Worm (Caenorhabditis elegans) whole organism, L1 larva: ENCODE measurements around the gene R12B2.6.

Experiments used
- C34B4.2 ChIP-seq: sonication (generic microtip); optimal IDR thresholded peaks from 2 replicates; lab custom pipeline; 2017; ENCODE audit warnings: mild to moderate bottlenecking, missing genetic modification characterization, missing compliant biosample characterization
- F16B12.6 ChIP-seq: fragments of 150-350 bp; optimal IDR thresholded peaks from 2 replicates; lab custom pipeline; 2014; ENCODE audit warnings: missing biosample characterization, missing genetic modification characterization
- aha-1 ChIP-seq: fragments of 150-350 bp; optimal IDR thresholded peaks from 2 replicates; lab custom pipeline; 2014; ENCODE audit warnings: missing biosample characterization, missing genetic modification characterization
- alr-1 ChIP-seq: fragments of 200-800 bp; sonication (Bioruptor generic); optimal IDR thresholded peaks from 2 replicates; lab custom pipeline; 2018; ENCODE audit warnings: borderline replicate concordance, mild to moderate bottlenecking, missing genetic modification characterization, missing compliant biosample characterization
- aly-2 ChIP-seq: fragments of 150-350 bp; optimal IDR thresholded peaks from 2 replicates; lab custom pipeline; 2014; ENCODE audit warnings: missing biosample characterization, missing genetic modification characterization
- ama-1 ChIP-seq: fragments of 150-350 bp; optimal IDR thresholded peaks from 2 replicates; lab custom pipeline; 2014
- blmp-1 ChIP-seq: fragments of 150-350 bp; optimal IDR thresholded peaks from 2 replicates; lab custom pipeline; 2014; ENCODE audit warnings: missing biosample characterization, missing genetic modification characterization
- ceh-8 ChIP-seq: fragments of 200-800 bp; sonication (Bioruptor generic); optimal IDR thresholded peaks from 2 replicates; lab custom pipeline; 2018; ENCODE audit warnings: mild to moderate bottlenecking, missing genetic modification characterization, moderate library complexity, missing compliant biosample characterization
- ceh-82 ChIP-seq, 3 experiments: fragments of 150-350 bp in 1 of 3; sonication (generic microtip) in 2 of 3; optimal IDR thresholded peaks; 2 replicates each; lab custom pipeline; 2014 to 2017; ENCODE audit warnings: missing biosample characterization in 3 of 3, missing genetic modification characterization in 3 of 3
- ceh-88 ChIP-seq: fragments of 200-800 bp; sonication (Bioruptor generic); IDR thresholded peaks from 2 replicates; pipeline ENCODE4 v1.3.6; 2022; ENCODE audit warnings: missing genetic modification characterization, missing compliant biosample characterization
- ceh-90 ChIP-seq: sonication (generic microtip); optimal IDR thresholded peaks from 2 replicates; lab custom pipeline; 2016; ENCODE audit warnings: missing genetic modification characterization, missing compliant biosample characterization
- ces-1 ChIP-seq: fragments of 150-350 bp; optimal IDR thresholded peaks from 2 replicates; lab custom pipeline; 2014; ENCODE audit warnings: missing biosample characterization, missing genetic modification reagents, missing genetic modification characterization
- dpl-1 ChIP-seq, 3 experiments: fragments of 150-350 bp in 2 of 3; sonication (generic microtip) in 1 of 3; optimal IDR thresholded peaks; 2 replicates each; lab custom pipeline; 2014 to 2017; ENCODE audit warnings: missing biosample characterization in 3 of 3, missing genetic modification characterization in 3 of 3, missing genetic modification reagents in 3 of 3
- dsc-1 ChIP-seq: sonication (generic microtip); optimal IDR thresholded peaks from 2 replicates; lab custom pipeline; 2016; ENCODE audit warnings: mild to moderate bottlenecking, missing genetic modification characterization, missing compliant biosample characterization
- egl-13 ChIP-seq: sonication (generic microtip); optimal IDR thresholded peaks from 2 replicates; lab custom pipeline; 2016; ENCODE audit warnings: missing genotype, missing genetic modification reagents, missing genetic modification characterization, missing compliant biosample characterization
- elt-2 ChIP-seq: sonication (generic microtip); optimal IDR thresholded peaks from 2 replicates; lab custom pipeline; 2016; ENCODE audit warnings: missing genetic modification characterization, mild to moderate bottlenecking, inconsistent platforms, missing compliant biosample characterization, missing genetic modification reagents
- elt-3 ChIP-seq, 6 experiments: fragments of 150-350 bp in 1 of 6; sonication (generic microtip); optimal IDR thresholded peaks; 2 replicates each; lab custom pipeline; 2017 to 2018; ENCODE audit warnings: missing biosample characterization in 6 of 6, missing genetic modification characterization in 6 of 6, inconsistent platforms in 1 of 6
- fkh-4 ChIP-seq: sonication (generic microtip); optimal IDR thresholded peaks from 2 replicates; lab custom pipeline; 2016; ENCODE audit warnings: missing compliant biosample characterization, missing genetic modification characterization, borderline replicate concordance
- fos-1 ChIP-seq: fragments of 150-350 bp; optimal IDR thresholded peaks from 2 replicates; lab custom pipeline; 2014; ENCODE audit warnings: missing biosample characterization, missing genetic modification characterization
- grh-1 ChIP-seq: fragments of 200-800 bp; sonication (Bioruptor generic); IDR thresholded peaks from 2 replicates; pipeline ENCODE4 v1.3.6; 2022; ENCODE audit warnings: missing genetic modification reagents, missing genetic modification characterization, missing compliant biosample characterization
- hpl-2 ChIP-seq: fragments of 150-350 bp; optimal IDR thresholded peaks from 2 replicates; lab custom pipeline; 2014; ENCODE audit warnings: missing biosample characterization, missing genetic modification reagents, missing genetic modification characterization
- irx-1 ChIP-seq: sonication (generic microtip); optimal IDR thresholded peaks from 2 replicates; lab custom pipeline; 2016; ENCODE audit warnings: missing genetic modification characterization, missing compliant biosample characterization
- isw-1 ChIP-seq: fragments of 200-800 bp; sonication (Bioruptor generic); IDR thresholded peaks from 2 replicates; pipeline ENCODE4 v1.3.6; 2022; ENCODE audit warnings: missing genetic modification characterization, missing compliant biosample characterization
- jun-1 ChIP-seq: fragments of 150-350 bp; optimal IDR thresholded peaks from 2 replicates; lab custom pipeline; 2014; ENCODE audit warnings: missing biosample characterization, missing genetic modification reagents, missing genetic modification characterization
- lin-14 ChIP-seq: fragments of 200-800 bp; sonication (Bioruptor generic); optimal IDR thresholded peaks from 2 replicates; lab custom pipeline; 2018; ENCODE audit warnings: mild to moderate bottlenecking, missing genetic modification characterization, moderate library complexity, missing compliant biosample characterization
- lin-35 ChIP-seq, 2 experiments: fragments of 150-350 bp; optimal IDR thresholded peaks; 2 replicates each; lab custom pipeline; 2014; ENCODE audit warnings: missing biosample characterization in 2 of 2, missing genetic modification characterization in 2 of 2, missing genetic modification reagents in 2 of 2
- lir-3 ChIP-seq: sonication (generic microtip); optimal IDR thresholded peaks from 2 replicates; lab custom pipeline; 2016; ENCODE audit warnings: mild to moderate bottlenecking, missing genetic modification characterization, moderate library complexity, missing compliant biosample characterization; ENCODE audit not compliant: poor library complexity
- mef-2 ChIP-seq: fragments of 150-350 bp; optimal IDR thresholded peaks from 2 replicates; lab custom pipeline; 2014; ENCODE audit warnings: missing biosample characterization, missing genetic modification characterization
- mep-1 ChIP-seq: fragments of 150-350 bp; optimal IDR thresholded peaks from 2 replicates; lab custom pipeline; 2014; ENCODE audit warnings: missing biosample characterization, missing genetic modification characterization
- nhr-12 ChIP-seq: sonication (generic microtip); optimal IDR thresholded peaks from 2 replicates; lab custom pipeline; 2017; ENCODE audit warnings: missing biosample characterization, missing genetic modification characterization
- nhr-20 ChIP-seq: sonication (generic microtip); optimal IDR thresholded peaks from 2 replicates; lab custom pipeline; 2016; ENCODE audit warnings: mild to moderate bottlenecking, missing genetic modification characterization, missing compliant biosample characterization
- nhr-237 ChIP-seq: fragments of 150-350 bp; optimal IDR thresholded peaks from 2 replicates; lab custom pipeline; 2014; ENCODE audit warnings: missing biosample characterization, missing genetic modification characterization
- nhr-28 ChIP-seq: fragments of 150-350 bp; optimal IDR thresholded peaks from 2 replicates; lab custom pipeline; 2014; ENCODE audit warnings: missing biosample characterization, missing genetic modification characterization
- nhr-71 ChIP-seq: sonication (generic microtip); optimal IDR thresholded peaks from 2 replicates; lab custom pipeline; 2016; ENCODE audit warnings: mild to moderate bottlenecking, missing genetic modification characterization, moderate library complexity, missing compliant biosample characterization
- nhr-77 ChIP-seq: fragments of 150-350 bp; optimal IDR thresholded peaks from 2 replicates; lab custom pipeline; 2014; ENCODE audit warnings: missing biosample characterization, missing genetic modification characterization
- pqm-1 ChIP-seq: sonication (generic microtip); optimal IDR thresholded peaks from 3 replicates; lab custom pipeline; 2017; ENCODE audit warnings: missing biosample characterization, missing genetic modification characterization
- rnt-1 ChIP-seq: sonication (generic microtip); optimal IDR thresholded peaks from 2 replicates; lab custom pipeline; 2016; ENCODE audit warnings: mild to moderate bottlenecking, missing genetic modification characterization, moderate library complexity, missing compliant biosample characterization
- skn-1 ChIP-seq: fragments of 150-350 bp; optimal IDR thresholded peaks from 2 replicates; lab custom pipeline; 2014; ENCODE audit warnings: missing biosample characterization, missing genetic modification characterization
- snpc-4 ChIP-seq: fragments of 150-350 bp; optimal IDR thresholded peaks from 2 replicates; lab custom pipeline; 2014; ENCODE audit warnings: missing biosample characterization, missing genetic modification characterization
- snu-23 ChIP-seq: sonication (generic microtip); optimal IDR thresholded peaks from 2 replicates; lab custom pipeline; 2016; ENCODE audit warnings: missing genetic modification characterization, missing compliant biosample characterization
- swsn-7 ChIP-seq: sonication (generic microtip); optimal IDR thresholded peaks from 2 replicates; lab custom pipeline; 2016; ENCODE audit warnings: missing genetic modification characterization, missing compliant biosample characterization
- unc-130 ChIP-seq: fragments of 150-350 bp; optimal IDR thresholded peaks from 2 replicates; lab custom pipeline; 2017; ENCODE audit warnings: missing biosample characterization, missing genetic modification characterization, inconsistent platforms
- unc-30 ChIP-seq: sonication (generic microtip); optimal IDR thresholded peaks from 2 replicates; lab custom pipeline; 2017; ENCODE audit warnings: missing biosample characterization, missing genetic modification characterization
- unc-62 ChIP-seq: fragments of 150-350 bp; optimal IDR thresholded peaks from 2 replicates; lab custom pipeline; 2014; ENCODE audit warnings: missing biosample characterization, missing genetic modification reagents, missing genetic modification characterization
- unc-98 ChIP-seq: fragments of 200-800 bp; sonication (Bioruptor generic); IDR thresholded peaks from 2 replicates; pipeline ENCODE4 v1.3.6; 2022; ENCODE audit warnings: missing genetic modification characterization, missing compliant biosample characterization
- vab-15 ChIP-seq: sonication (generic microtip); optimal IDR thresholded peaks from 2 replicates; lab custom pipeline; 2017; ENCODE audit warnings: missing genotype, mild to moderate bottlenecking, missing genetic modification characterization, missing compliant biosample characterization
- ztf-11 ChIP-seq, 2 experiments: sonication (generic microtip); optimal IDR thresholded peaks; 2 replicates each; lab custom pipeline; 2016 to 2017; ENCODE audit warnings: missing genetic modification characterization in 2 of 2, missing biosample characterization in 1 of 2, missing compliant biosample characterization in 1 of 2
- ztf-4 ChIP-seq: fragments of 150-350 bp; optimal IDR thresholded peaks from 2 replicates; lab custom pipeline; 2014; ENCODE audit warnings: missing biosample characterization, missing genetic modification characterization

The R12B2.6 gene

ce11 chrIII:5855637-5856179, 21.8 kb upstream of the R12B2.6 start, which contains the start of the genes cct-6 and alh-9 (continued):
- TF ChIP-seq vab-15 (no peak), elt-2 (tag; lab: Kevin White, UChicago) (peak; percentile 38), snpc-4 (tag; lab: Kevin White, UChicago) (peak; percentile 51), ztf-4 (tag; lab: Kevin White, UChicago) (peak; percentile 61), dpl-1 (GFP tag; optimal IDR thresholded peaks at IDR 0.05; lab: Kevin White, UChicago) (peak; percentile 95 to 98 (median 96)), grh-1 (peak; percentile 56), hpl-2 (GFP tag; lab: Kevin White, UChicago) (no peak), C34B4.2 (no peak), mef-2 (no peak), nhr-12 (tag; lab: Kevin White, UChicago) (no peak), ama-1 (lab: Kevin White, UChicago) (peak; percentile 49), unc-98 (GFP tag; lab: Robert Waterston, UW) (no peak), snu-23 (GFP tag; lab: Kevin White, UChicago) (peak; percentile 89), aha-1 (tag; lab: Kevin White, UChicago) (no peak), ceh-88 (GFP tag; lab: Robert Waterston, UW) (no peak), ceh-90 (tag; lab: Kevin White, UChicago) (peak; percentile 7), nhr-77 (peak; percentile 76), lin-35 (GFP tag; optimal IDR thresholded peaks at IDR 0.05; lab: Kevin White, UChicago) (peak; percentile 98), skn-1 (tag; lab: Kevin White, UChicago) (peak; percentile 84), swsn-7 (tag; lab: Kevin White, UChicago) (peak; percentile 75), ces-1 (no peak), unc-62 (no peak), egl-13 (tag; lab: Kevin White, UChicago) (peak; percentile 42), jun-1 (tag; lab: Kevin White, UChicago) (peak; percentile 65), lin-14 (peak; percentile 79), lir-3 (tag; lab: Kevin White, UChicago) (peak; percentile 42), mep-1 (tag; lab: Kevin White, UChicago) (peak; percentile 93), fkh-4 (tag; lab: Kevin White, UChicago) (no peak), elt-3 (tag; optimal IDR thresholded peaks at IDR 0.05; lab: Kevin White, UChicago) (peak in 3 of 6 experiments; percentile 24 to 92 (median 60)), F16B12.6 (tag; lab: Kevin White, UChicago) (peak; percentile 53), pqm-1 (tag; lab: Kevin White, UChicago) (no peak), nhr-237 (tag; lab: Kevin White, UChicago) (peak; percentile 63), nhr-71 (tag; lab: Kevin White, UChicago) (peak; percentile 87), aly-2 (tag; lab: Kevin White, UChicago) (peak; percentile 15), ceh-82 (tag; optimal IDR thresholded peaks at IDR 0.05; lab: Kevin White, UChicago) (peak; percentile 75 to 93 (median 76)), dsc-1 (tag; lab: Kevin White, UChicago) (peak; percentile 59), ztf-11 (tag; optimal IDR thresholded peaks at IDR 0.05; lab: Kevin White, UChicago) (peak in 1 of 2 experiments; percentile 8), alr-1 (tag; lab: Kevin White, UChicago) (no peak), blmp-1 (tag; lab: Kevin White, UChicago) (peak; percentile 87), nhr-20 (peak; percentile 84), isw-1 (peak; percentile 81), irx-1 (tag; lab: Kevin White, UChicago) (peak; percentile 30), unc-130 (tag; lab: Kevin White, UChicago) (peak; percentile 88), nhr-28 (tag; lab: Kevin White, UChicago) (no peak), ceh-8 (GFP tag; lab: Kevin White, UChicago) (no peak), unc-30 (tag; lab: Kevin White, UChicago) (no peak), fos-1 (tag; lab: Kevin White, UChicago) (peak; percentile 62), rnt-1 (tag; lab: Kevin White, UChicago) (peak; percentile 81)
